Fruit fly (Drosophila melanogaster): ENCODE data around the gene CG9150.
A peak's percentile ranks its signal among the peaks of the same experiment; 100 is the strongest.

The CG9150 gene

DNA sequence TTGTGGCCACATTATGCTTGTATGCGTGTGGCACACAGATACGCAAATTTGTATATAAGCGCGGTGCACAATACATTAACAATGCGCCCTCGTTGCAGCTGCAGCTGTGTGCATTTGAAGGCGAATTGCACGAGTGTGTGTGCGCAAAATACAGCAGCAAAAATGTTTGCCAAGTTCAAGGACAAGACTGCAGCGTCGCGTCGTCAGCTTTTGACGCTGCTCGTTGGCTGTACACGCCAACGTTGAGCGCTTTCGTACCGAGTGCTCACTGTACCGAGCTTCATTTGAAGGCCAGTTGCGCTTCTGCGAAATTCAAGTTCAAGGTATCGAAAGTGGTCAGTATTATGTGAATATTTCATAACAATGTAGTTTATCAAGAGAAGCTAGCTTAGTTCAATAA is 18.4 kb upstream of the CG9150 start (continued):
- TF ChIP-seq CG10631 (GFP tag; optimal IDR thresholded peaks at IDR 0.05), result no peak
- TF ChIP-seq achi (GFP tag; optimal IDR thresholded peaks at IDR 0.05), result no peak
- TF ChIP-seq CG31627 (GFP tag; optimal IDR thresholded peaks at IDR 0.05), result peak; percentile 26
- no peak for TF ChIP-seq CG6276 (GFP tag; optimal IDR thresholded peaks at IDR 0.05)
- TF ChIP-seq dsx (GFP tag; optimal IDR thresholded peaks at IDR 0.05; ENCODE audit: poor library complexity, severe bottlenecking), result no peak
- TF ChIP-seq CG3032 (tag; optimal IDR thresholded peaks at IDR 0.05), result no peak
- TF ChIP-seq CG11294 (GFP tag; IDR thresholded peaks at IDR 0.05), result no peak

dm6 chr2L:6085733-6086317 is 17.4 kb upstream of the CG9150 start:
- peak; percentile 50 for TF ChIP-seq fkh (GFP tag; optimal IDR thresholded peaks at IDR 0.05)
- TF ChIP-seq vri (GFP tag; optimal IDR thresholded peaks at IDR 0.05), result peak; percentile 68
- peak; percentile 69 for TF ChIP-seq svp (GFP tag)
- no peak for TF ChIP-seq CG10631 (GFP tag; optimal IDR thresholded peaks at IDR 0.05)
- TF ChIP-seq CG7368 (GFP tag; optimal IDR thresholded peaks at IDR 0.05), result no peak
- no peak for TF ChIP-seq acj6 (GFP tag; optimal IDR thresholded peaks at IDR 0.05)
- no peak for TF ChIP-seq CG6854 (GFP tag; optimal IDR thresholded peaks at IDR 0.05)
- TF ChIP-seq CG34406 (GFP tag; optimal IDR thresholded peaks at IDR 0.05), result no peak
- TF ChIP-seq Smox (GFP tag; optimal IDR thresholded peaks at IDR 0.05), result no peak
- TF ChIP-seq Sox14 (GFP tag; optimal IDR thresholded peaks at IDR 0.05), result no peak

DNA sequence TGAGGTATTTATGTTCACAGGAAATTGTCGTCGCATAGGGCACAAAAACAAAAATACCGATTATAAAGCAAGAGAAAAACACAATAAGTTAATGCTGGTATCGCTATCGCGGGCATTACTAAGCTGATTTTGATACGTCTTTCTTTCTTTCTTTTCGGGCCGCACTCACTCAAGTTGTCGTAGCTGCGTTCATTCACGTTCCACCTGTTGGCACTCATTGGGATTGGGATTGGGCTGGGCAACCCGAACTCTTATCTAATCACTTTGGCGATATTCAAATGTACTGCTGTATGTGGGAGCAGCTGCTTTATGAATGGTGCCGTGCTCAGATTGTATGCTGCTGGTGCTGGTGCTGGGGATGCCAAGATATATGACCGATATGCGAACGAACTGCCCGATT is 16.3 kb upstream of the CG9150 start:
- TF ChIP-seq svp (GFP tag), result peak; percentile 68
- no peak for TF ChIP-seq eg (GFP tag; IDR thresholded peaks at IDR 0.05)
- TF ChIP-seq vri (GFP tag; optimal IDR thresholded peaks at IDR 0.05), result peak; percentile 6

dm6 chr2L:6082936-6083627 is 14.7 kb upstream of the CG9150 start:
- TF ChIP-seq fkh (GFP tag; optimal IDR thresholded peaks at IDR 0.05) (peak; percentile 94), CG9139 (GFP tag; optimal IDR thresholded peaks at IDR 0.05) (no peak), net (GFP tag; optimal IDR thresholded peaks at IDR 0.05) (no peak), Eip78C (GFP tag) (peak; percentile 59), achi (GFP tag; optimal IDR thresholded peaks at IDR 0.05) (no peak), svp (GFP tag) (peak; percentile 35), vri (GFP tag; optimal IDR thresholded peaks at IDR 0.05) (peak; percentile 82), CG16779 (tag; optimal IDR thresholded peaks at IDR 0.05) (peak; percentile 39)

dm6 chr2L:6082157-6082645 is 13.8 kb upstream of the CG9150 start, which contains the start of gene Kr-h1:
Gene Kr-h1 (plus strand): TSS chr2L:6082603.
- TF ChIP-seq eg (GFP tag; IDR thresholded peaks at IDR 0.05) (no peak), Hr4 (GFP tag; optimal IDR thresholded peaks at IDR 0.05) (no peak), CG6276 (GFP tag; optimal IDR thresholded peaks at IDR 0.05) (no peak), acj6 (GFP tag; optimal IDR thresholded peaks at IDR 0.05) (no peak), svp (GFP tag) (peak; percentile 68), CG8632 (GFP tag; optimal IDR thresholded peaks at IDR 0.05) (no peak), Met (GFP tag; optimal IDR thresholded peaks at IDR 0.05) (peak; percentile 90), CG6854 (GFP tag; optimal IDR thresholded peaks at IDR 0.05) (peak; percentile 13), CG6808 (GFP tag; optimal IDR thresholded peaks at IDR 0.05) (no peak), Blimp-1 (GFP tag; optimal IDR thresholded peaks at IDR 0.05) (peak; percentile 54), Eip93F (GFP tag; optimal IDR thresholded peaks at IDR 0.05) (no peak), Eip78C (GFP tag) (peak; percentile 71), CG3919 (GFP tag; optimal IDR thresholded peaks at IDR 0.05) (no peak), Sox14 (GFP tag; optimal IDR thresholded peaks at IDR 0.05) (peak; percentile 41), vri (GFP tag; optimal IDR thresholded peaks at IDR 0.05) (peak; percentile 84)

All from whole organism, prepupa.